Fruit fly (Drosophila melanogaster): ENCODE data around the gene Hmt4-20.

- TF ChIP-seq h (GFP tag; optimal IDR thresholded peaks at IDR 0.05) (peak; percentile 2), fru (GFP tag; optimal IDR thresholded peaks at IDR 0.05) (no peak), CG32264 (GFP tag; optimal IDR thresholded peaks at IDR 0.05) (no peak), foxo (GFP tag; optimal IDR thresholded peaks at IDR 0.05) (peak in 1 of 2 experiments; percentile 46), Hnf4 (GFP tag; optimal IDR thresholded peaks at IDR 0.05) (no peak), Abd-B (GFP tag; optimal IDR thresholded peaks at IDR 0.05) (no peak)
Measured at dm6 chrX:678503-678902, 22.7 kb upstream of the Hmt4-20 start.

All from whole organism, wandering third instar larva.